Worm (Caenorhabditis elegans): ENCODE results near the gene T06E8.8.

DNA sequence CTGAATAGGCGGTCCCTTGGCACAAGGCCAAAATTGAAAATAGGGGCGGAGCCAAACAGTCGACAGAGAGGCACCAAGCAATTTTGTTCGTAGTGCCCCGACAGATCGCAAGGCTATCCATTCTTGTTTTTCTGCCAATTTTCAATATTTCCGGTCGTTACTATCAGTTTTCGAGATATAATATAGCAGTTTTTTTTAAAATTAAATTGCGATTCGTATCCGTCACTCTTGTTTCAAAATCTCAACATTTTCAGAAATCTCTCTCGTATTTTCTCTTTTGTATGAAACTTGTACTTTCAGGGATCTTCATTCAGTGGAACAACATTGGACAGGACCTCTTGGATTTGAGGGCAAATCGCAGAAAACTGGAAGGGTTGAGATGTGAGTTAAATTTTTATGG is 6.5 kb upstream of the T06E8.8 start, which contains the start of gene F57A8.1:
- TF ChIP-seq unc-62 (GFP tag; optimal IDR thresholded peaks at IDR 0.05), result no peak
- no peak for TF ChIP-seq cnd-1 (tag; optimal IDR thresholded peaks at IDR 0.05)
- no peak for TF ChIP-seq flh-1 (GFP tag; optimal IDR thresholded peaks at IDR 0.05)
- TF ChIP-seq pha-4 (tag; optimal IDR thresholded peaks at IDR 0.05), result no peak
- no peak for TF ChIP-seq unc-120 (tag; optimal IDR thresholded peaks at IDR 0.05; ENCODE audit: poor library complexity, severe bottlenecking)
- TF ChIP-seq nhr-76 (tag; optimal IDR thresholded peaks at IDR 0.05), result no peak
- no peak for TF ChIP-seq ces-1 (GFP tag; optimal IDR thresholded peaks at IDR 0.05)
- no peak for TF ChIP-seq snpc-4 (tag; optimal IDR thresholded peaks at IDR 0.05)
- TF ChIP-seq elt-3 (tag; optimal IDR thresholded peaks at IDR 0.05), result no peak
- no peak for TF ChIP-seq lsy-2 (tag; optimal IDR thresholded peaks at IDR 0.05)
- TF ChIP-seq nhr-28 (tag; optimal IDR thresholded peaks at IDR 0.05), result no peak
- no peak for TF ChIP-seq nhr-237 (tag; optimal IDR thresholded peaks at IDR 0.05)
- TF ChIP-seq ztf-11 (tag; optimal IDR thresholded peaks at IDR 0.05), result no peak

All from whole organism, mixed stage, embryonic.